Fruit fly (Drosophila melanogaster) whole organism, adult: ENCODE results near the gene Trim9.

ENCODE experiments used
- CG11617 ChIP-seq: fragments of 200-800 bp; sonication (Bioruptor generic); optimal IDR thresholded peaks from 2 replicates; lab custom pipeline; 2017; ENCODE audit warnings: mild to moderate bottlenecking, missing biosample characterization, missing genetic modification reagents, missing genetic modification characterization
- CG12768 ChIP-seq: fragments of 200-800 bp; sonication (Bioruptor generic); optimal IDR thresholded peaks from 2 replicates; lab custom pipeline; 2017; ENCODE audit warnings: missing biosample characterization, missing genetic modification characterization, mild to moderate bottlenecking, moderate library complexity, missing genetic modification reagents
- CG1620 ChIP-seq: fragments of 200-800 bp; sonication (Bioruptor generic); optimal IDR thresholded peaks from 2 replicates; lab custom pipeline; 2016; ENCODE audit warnings: missing biosample characterization, missing genetic modification characterization
- CG33017 ChIP-seq: fragments of 200-800 bp; sonication (Bioruptor generic); optimal IDR thresholded peaks from 2 replicates; lab custom pipeline; 2018; ENCODE audit warnings: missing biosample characterization, mild to moderate bottlenecking, missing genetic modification characterization, moderate library complexity
- CG5204 ChIP-seq: fragments of 200-800 bp; sonication (Bioruptor generic); optimal IDR thresholded peaks from 2 replicates; lab custom pipeline; 2016; ENCODE audit warnings: missing biosample characterization, missing genetic modification characterization
- CG7101 ChIP-seq: fragments of 200-800 bp; sonication (Bioruptor generic); optimal IDR thresholded peaks from 2 replicates; lab custom pipeline; 2018; ENCODE audit warnings: missing biosample characterization, mild to moderate bottlenecking, missing genetic modification characterization, moderate library complexity
- kay ChIP-seq: fragments of 200-800 bp; sonication (Bioruptor generic); peaks from one replicate; lab custom pipeline; 2016; ENCODE audit warnings: missing biosample characterization, missing genetic modification characterization, borderline replicate concordance

DNA sequence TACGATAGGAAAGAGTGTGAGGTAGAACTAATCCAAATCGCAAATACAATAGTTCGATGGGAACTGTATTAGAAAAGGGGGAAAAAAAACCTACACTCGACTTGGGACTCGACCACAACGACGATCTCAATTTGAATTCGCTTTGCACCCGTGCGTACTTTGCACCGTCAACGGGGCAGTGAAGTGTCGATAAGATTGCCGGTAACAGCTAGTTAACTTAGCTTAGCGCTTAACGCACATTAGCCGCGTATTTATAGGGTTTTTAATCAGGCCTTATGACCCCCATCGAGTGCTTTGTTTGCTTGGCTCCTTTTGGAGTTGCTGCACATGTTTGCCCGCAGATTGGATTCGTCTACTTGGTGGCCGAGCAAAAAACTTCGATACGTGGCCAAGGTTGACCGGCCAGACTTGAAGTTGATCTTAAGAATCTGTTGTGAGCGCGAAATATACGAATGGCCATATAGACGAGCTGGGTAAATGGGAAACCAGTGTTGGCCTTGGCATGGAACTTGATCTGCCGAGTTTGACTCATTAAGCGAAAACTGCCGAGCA is 30.0 kb upstream of the Trim9 start:
- TF ChIP-seq CG11617 (GFP tag; lab: Kevin White, UChicago) (no peak), kay (GFP tag; lab: Kevin White, UChicago) (no peak), CG1620 (GFP tag; lab: Kevin White, UChicago) (no peak), CG12768 (GFP tag; lab: Kevin White, UChicago) (peak; percentile 96), CG5204 (GFP tag; lab: Kevin White, UChicago) (no peak), CG7101 (tag; lab: Kevin White, UChicago) (no peak), CG33017 (tag; lab: Kevin White, UChicago) (peak; percentile 49)
